Worm (Caenorhabditis elegans): ENCODE data around the gene C25A8.2.
A peak's percentile ranks its signal among the peaks of the same experiment; 100 is the strongest.

C25A8.2 gene

ce11 chrIV:6997918-6998317 lies 11.7 kb upstream of the C25A8.2 start:
- TF ChIP-seq Y5F2A.4 (GFP tag; optimal IDR thresholded peaks at IDR 0.05): no peak

ce11 chrIV:6999206-6999605 lies 10.4 kb upstream of the C25A8.2 start, which contains the start of gene C25A8.5:
Gene C25A8.5, plus strand, starts transcription at chrIV:6999506.
- no peak for TF ChIP-seq R02D3.7 (tag; optimal IDR thresholded peaks at IDR 0.05)
- TF ChIP-seq nhr-76 (tag; optimal IDR thresholded peaks at IDR 0.05): no peak
- no peak for TF ChIP-seq vab-7 (GFP tag; IDR thresholded peaks at IDR 0.05)
- no peak for TF ChIP-seq dve-1 (tag; optimal IDR thresholded peaks at IDR 0.05; ENCODE audit: insufficient read depth)
- TF ChIP-seq Y75B8A.6 (GFP tag; IDR thresholded peaks at IDR 0.05): no peak
- TF ChIP-seq mes-2 (tag; optimal IDR thresholded peaks at IDR 0.05; ENCODE audit: poor library complexity, severe bottlenecking): no peak
- no peak for TF ChIP-seq mep-1 (tag; optimal IDR thresholded peaks at IDR 0.05)
- TF ChIP-seq egl-43 (GFP tag; IDR thresholded peaks at IDR 0.05): no peak
- TF ChIP-seq ZK337.2 (GFP tag; IDR thresholded peaks at IDR 0.05): no peak

ce11 chrIV:7003323-7003722 lies 6.3 kb upstream of the C25A8.2 start, which contains the start of gene cht-3:
Gene cht-3, plus strand, starts transcription at chrIV:7003623.
- TF ChIP-seq spr-1 (tag; optimal IDR thresholded peaks at IDR 0.05) (no peak), nhr-111 (GFP tag; optimal IDR thresholded peaks at IDR 0.05) (no peak), lim-7 (GFP tag; IDR thresholded peaks at IDR 0.05) (no peak)

- TF ChIP-seq saeg-2 (GFP tag; IDR thresholded peaks at IDR 0.05): no peak
- no peak for TF ChIP-seq lsy-2 (tag; optimal IDR thresholded peaks at IDR 0.05)
- peak; percentile 68 for TF ChIP-seq set-16 (GFP tag; IDR thresholded peaks at IDR 0.05)
- no peak for TF ChIP-seq Y5F2A.4 (GFP tag; optimal IDR thresholded peaks at IDR 0.05)
- TF ChIP-seq lin-15B (tag; optimal IDR thresholded peaks at IDR 0.05): no peak
These were observed 564 bp downstream of the C25A8.2 start for ce11 chrIV:7010195-7010594.

ce11 chrIV:7010835-7011234 lies 1.2 kb downstream of the C25A8.2 start, which contains the start of gene C25A8.1:
Gene C25A8.1, plus strand, starts transcription at chrIV:7011135.
- TF ChIP-seq nhr-6 (tag; optimal IDR thresholded peaks at IDR 0.05) (no peak), jun-1 (tag; optimal IDR thresholded peaks at IDR 0.05) (no peak), zip-2 (tag; optimal IDR thresholded peaks at IDR 0.05) (no peak), nhr-237 (tag; optimal IDR thresholded peaks at IDR 0.05) (no peak), daf-12 (tag; optimal IDR thresholded peaks at IDR 0.05) (no peak), gei-8 (GFP tag; optimal IDR thresholded peaks at IDR 0.05) (no peak), pha-4 (GFP tag; IDR thresholded peaks at IDR 0.05) (no peak), pha-4 (tag; optimal IDR thresholded peaks at IDR 0.05) (no peak), pqm-1 (tag; optimal IDR thresholded peaks at IDR 0.05) (no peak), nhr-11 (tag; optimal IDR thresholded peaks at IDR 0.05) (no peak), skn-1 (tag; optimal IDR thresholded peaks at IDR 0.05) (no peak), madf-5 (GFP tag; IDR thresholded peaks at IDR 0.05) (no peak), hlh-11 (tag; optimal IDR thresholded peaks at IDR 0.05) (no peak), aha-1 (tag) (no peak), ztf-7 (tag; optimal IDR thresholded peaks at IDR 0.05) (no peak), lin-29 (GFP tag; IDR thresholded peaks at IDR 0.05) (no peak), nhr-76 (tag; optimal IDR thresholded peaks at IDR 0.05) (no peak), lin-15B (tag; optimal IDR thresholded peaks at IDR 0.05) (no peak), mdl-1 (tag; optimal IDR thresholded peaks at IDR 0.05) (no peak), F49E8.2 (tag; optimal IDR thresholded peaks at IDR 0.05; ENCODE audit: borderline replicate concordance) (no peak), php-3 (GFP tag; IDR thresholded peaks at IDR 0.05) (no peak)

All from whole organism, L4 larva.